Fruit fly (Drosophila melanogaster): ENCODE data around the gene Ndc80.

- TF ChIP-seq CG14711 (tag; optimal IDR thresholded peaks at IDR 0.05) (no peak), toe (GFP tag; optimal IDR thresholded peaks at IDR 0.05) (no peak), Hr96 (GFP tag; optimal IDR thresholded peaks at IDR 0.05) (no peak), pad (GFP tag; optimal IDR thresholded peaks at IDR 0.05) (no peak), kay (GFP tag; ENCODE audit: borderline replicate concordance) (no peak), Crg-1 (GFP tag; optimal IDR thresholded peaks at IDR 0.05) (no peak)
Observed at dm6 chrX:13646175-13646574, 34.3 kb upstream of the Ndc80 start.
